Worm (Caenorhabditis elegans) whole organism, young adult: ENCODE measurements around the gene npr-11.

Source experiments
- B0261.1 ChIP-seq: sonication (generic microtip); optimal IDR thresholded peaks from 2 replicates; lab custom pipeline; 2016; ENCODE audit warnings: mild to moderate bottlenecking, missing genetic modification characterization, moderate library complexity, missing compliant biosample characterization
- F52B5.7 ChIP-seq: sonication (generic microtip); optimal IDR thresholded peaks from 2 replicates; lab custom pipeline; 2016; ENCODE audit warnings: mild to moderate bottlenecking, missing genetic modification characterization, missing compliant biosample characterization
- Y53F4B.3 ChIP-seq: fragments of 200-800 bp; sonication (Bioruptor generic); IDR thresholded peaks from 2 replicates; pipeline ENCODE4 v1.3.6; 2022; ENCODE audit warnings: missing genetic modification reagents, missing genetic modification characterization, missing compliant biosample characterization
- attf-5 ChIP-seq: fragments of 200-800 bp; sonication (Bioruptor generic); optimal IDR thresholded peaks from 2 replicates; lab custom pipeline; 2018; ENCODE audit warnings: mild to moderate bottlenecking, missing genetic modification characterization, missing compliant biosample characterization
- ekl-4 ChIP-seq: fragments of 200-800 bp; sonication (Bioruptor generic); IDR thresholded peaks from 2 replicates; pipeline ENCODE4 v1.3.6; 2022; ENCODE audit warnings: missing genetic modification reagents, missing genetic modification characterization, missing compliant biosample characterization
- fkh-3 ChIP-seq: sonication (generic microtip); optimal IDR thresholded peaks from 2 replicates; lab custom pipeline; 2016; ENCODE audit warnings: mild to moderate bottlenecking, missing genetic modification characterization, missing compliant biosample characterization
- lag-1 ChIP-seq: fragments of 200-800 bp; sonication (Bioruptor generic); IDR thresholded peaks from 2 replicates; pipeline ENCODE4 v1.3.6; 2022; ENCODE audit warnings: missing genetic modification reagents, missing genetic modification characterization, missing compliant biosample characterization
- let-607 ChIP-seq, 2 experiments: fragments of 200-800 bp in 1 of 2; sonication (Bioruptor generic) in 1 of 2; sonication (generic microtip) in 1 of 2; optimal IDR thresholded peaks; 2 replicates each; lab custom pipeline; 2016 to 2018; ENCODE audit warnings: mild to moderate bottlenecking in 2 of 2, missing compliant biosample characterization in 2 of 2, missing genetic modification characterization in 2 of 2, moderate library complexity in 2 of 2, missing genotype in 1 of 2
- lin-40 ChIP-seq: sonication (generic microtip); optimal IDR thresholded peaks from 2 replicates; lab custom pipeline; 2016; ENCODE audit warnings: missing genetic modification characterization, mild to moderate bottlenecking, missing compliant biosample characterization, missing genotype, missing genetic modification reagents
- sea-2 ChIP-seq: fragments of 200-800 bp; sonication (Bioruptor generic); IDR thresholded peaks from 2 replicates; pipeline ENCODE4 v1.3.6; 2022; ENCODE audit warnings: missing genetic modification characterization, missing compliant biosample characterization
- snpc-4 ChIP-seq, 5 experiments: fragments of 150-350 bp in 1 of 5; sonication (generic microtip) in 4 of 5; optimal IDR thresholded peaks; 2 replicates each; lab custom pipeline; 2014 to 2018; ENCODE audit warnings: missing genetic modification characterization in 5 of 5, missing biosample characterization in 3 of 5, antibody characterized with exemption in 2 of 5, mild to moderate bottlenecking in 2 of 5, missing compliant biosample characterization in 2 of 5, missing genotype in 2 of 5, moderate library complexity in 2 of 5, missing genetic modification reagents in 1 of 5

- no peak for TF ChIP-seq snpc-4 (GFP tag; optimal IDR thresholded peaks at IDR 0.05; lab: Kevin White, UChicago)
- TF ChIP-seq snpc-4 (tag; optimal IDR thresholded peaks at IDR 0.05; lab: Kevin White, UChicago) = peak; percentile 4 to 53 (median 37)
- TF ChIP-seq Y53F4B.3 (GFP tag; lab: Robert Waterston, UW) = no peak
- TF ChIP-seq lin-40 (tag; lab: Kevin White, UChicago) = peak; percentile 42
- TF ChIP-seq sea-2 (GFP tag; lab: Robert Waterston, UW) = no peak
- no peak for TF ChIP-seq lag-1
- TF ChIP-seq ekl-4 = 0 out of 2 replicates have a peak, but pooled peaks have one; percentile 31
- no peak for TF ChIP-seq F52B5.7 (tag; lab: Kevin White, UChicago)
- no peak for TF ChIP-seq fkh-3 (tag; lab: Kevin White, UChicago)
- peak in 1 of 2 experiments; percentile 37 for TF ChIP-seq let-607 (tag; optimal IDR thresholded peaks at IDR 0.05; lab: Kevin White, UChicago)
- peak; percentile 72 for TF ChIP-seq attf-5
- no peak for TF ChIP-seq B0261.1 (tag; lab: Kevin White, UChicago)
Measured at ce11 chrX:1302267-1302666, 46.8 kb upstream of the npr-11 start.
